Fruit fly (Drosophila melanogaster) whole organism, embryonic: ENCODE measurements around the gene CG12995.

Experiments used
- BEAF-32 ChIP-seq: fragments of 200-800 bp; sonication (Bioruptor generic); optimal IDR thresholded peaks from 3 replicates; lab custom pipeline; 2017; ENCODE audit warnings: missing biosample characterization, missing genetic modification characterization, mild to moderate bottlenecking, moderate library complexity, missing genetic modification reagents
- BtbVII ChIP-seq: fragments of 200-800 bp; sonication (Bioruptor generic); optimal IDR thresholded peaks from 3 replicates; lab custom pipeline; 2017; ENCODE audit warnings: missing biosample characterization, mild to moderate bottlenecking, missing genetic modification characterization
- CG10147 ChIP-seq: fragments of 200-800 bp; sonication (Bioruptor generic); optimal IDR thresholded peaks from 2 replicates; lab custom pipeline; 2019; ENCODE audit warnings: missing biosample characterization, mild to moderate bottlenecking, missing genetic modification characterization, moderate library complexity
- CG11085 ChIP-seq: fragments of 200-800 bp; sonication (Bioruptor generic); IDR thresholded peaks from 2 replicates; pipeline ENCODE4 v1.3.6; 2022; ENCODE audit warnings: missing biosample characterization, missing genetic modification characterization
- CG11695 ChIP-seq: fragments of 200-800 bp; sonication (Bioruptor generic); IDR thresholded peaks from 3 replicates; pipeline ENCODE4 v1.3.6; 2022; ENCODE audit warnings: missing biosample characterization, missing genetic modification characterization
- CG14860 ChIP-seq: fragments of 200-800 bp; sonication (Bioruptor generic); IDR thresholded peaks from 3 replicates; pipeline ENCODE4 v1.3.6; 2022; ENCODE audit warnings: missing biosample characterization, missing genetic modification characterization; ENCODE audit not compliant: partially characterized antibody
- CG1647 ChIP-seq: fragments of 200-800 bp; sonication (Bioruptor generic); optimal IDR thresholded peaks from 3 replicates; lab custom pipeline; 2016; ENCODE audit warnings: missing biosample characterization, missing genetic modification characterization
- CG16813 ChIP-seq: fragments of 200-800 bp; sonication (Bioruptor generic); IDR thresholded peaks from 3 replicates; pipeline ENCODE4 v1.3.6; 2022; ENCODE audit warnings: missing biosample characterization, missing genetic modification characterization; ENCODE audit not compliant: partially characterized antibody
- CG17359 ChIP-seq: fragments of 200-800 bp; sonication (Bioruptor generic); optimal IDR thresholded peaks from 3 replicates; lab custom pipeline; 2018; ENCODE audit warnings: missing biosample characterization, mild to moderate bottlenecking, missing genetic modification characterization, moderate library complexity
- CG17612 ChIP-seq: fragments of 200-800 bp; sonication (Bioruptor generic); IDR thresholded peaks from 2 replicates; pipeline ENCODE4 v1.3.6; 2022; ENCODE audit warnings: missing biosample characterization, missing genetic modification characterization
- CG18599 ChIP-seq: fragments of 200-800 bp; sonication (Bioruptor generic); optimal IDR thresholded peaks from 3 replicates; lab custom pipeline; 2017; ENCODE audit warnings: missing biosample characterization, missing genetic modification characterization, mild to moderate bottlenecking, moderate library complexity, missing genetic modification reagents
- CG2202 ChIP-seq: fragments of 200-800 bp; sonication (Bioruptor generic); optimal IDR thresholded peaks from 2 replicates; lab custom pipeline; 2018; ENCODE audit warnings: missing biosample characterization, mild to moderate bottlenecking, missing genetic modification characterization
- CG3163 ChIP-seq: fragments of 200-800 bp; sonication (Bioruptor generic); optimal IDR thresholded peaks from 3 replicates; lab custom pipeline; 2016; ENCODE audit warnings: missing biosample characterization, missing genetic modification characterization
- CG33557 ChIP-seq: fragments of 200-800 bp; sonication (Bioruptor generic); optimal IDR thresholded peaks from 2 replicates; lab custom pipeline; 2019; ENCODE audit warnings: missing biosample characterization, mild to moderate bottlenecking, missing genetic modification characterization, moderate library complexity
- CG3838 ChIP-seq: fragments of 200-800 bp; sonication (Bioruptor generic); optimal IDR thresholded peaks from 3 replicates; lab custom pipeline; 2016; ENCODE audit warnings: missing biosample characterization, missing genetic modification characterization
- CG3847 ChIP-seq: fragments of 200-800 bp; sonication (Bioruptor generic); IDR thresholded peaks from 2 replicates; pipeline ENCODE4 v1.3.6; 2022; ENCODE audit warnings: missing biosample characterization, missing genetic modification characterization
- CG6175 ChIP-seq: fragments of 200-800 bp; sonication (Bioruptor generic); IDR thresholded peaks from 3 replicates; pipeline ENCODE4 v1.3.6; 2022; ENCODE audit warnings: missing biosample characterization, missing genetic modification characterization
- CG7928 ChIP-seq: fragments of 200-800 bp; sonication (Bioruptor generic); optimal IDR thresholded peaks from 2 replicates; lab custom pipeline; 2017; ENCODE audit warnings: missing biosample characterization, mild to moderate bottlenecking, missing genetic modification characterization
- CG8478 ChIP-seq: fragments of >200 bp; optimal IDR thresholded peaks from 2 replicates; lab custom pipeline; 2018
- CG8924 ChIP-seq: fragments of 200-800 bp; optimal IDR thresholded peaks from 3 replicates; lab custom pipeline; 2019; ENCODE audit warnings: missing biosample characterization, mild to moderate bottlenecking, missing genetic modification characterization, moderate library complexity
- CG9932 ChIP-seq: fragments of 200-800 bp; sonication (Bioruptor generic); IDR thresholded peaks from 2 replicates; pipeline ENCODE4 v1.3.6; 2022; ENCODE audit warnings: missing biosample characterization, missing genetic modification characterization
- Dek ChIP-seq: fragments of 200-800 bp; sonication (Bioruptor generic); optimal IDR thresholded peaks from 3 replicates; lab custom pipeline; 2019; ENCODE audit warnings: missing biosample characterization, mild to moderate bottlenecking, missing genetic modification characterization, moderate library complexity
- Dp ChIP-seq: fragments of 200-800 bp; sonication (Bioruptor generic); optimal IDR thresholded peaks from 2 replicates; lab custom pipeline; 2018; ENCODE audit warnings: missing biosample characterization, mild to moderate bottlenecking, missing genetic modification characterization, moderate library complexity
- GATAe ChIP-seq: fragments of 200-800 bp; sonication (Bioruptor generic); conservative IDR thresholded peaks from 2 replicates; pipeline ENCODE4 v1.3.6; 2022; ENCODE audit warnings: missing biosample characterization, missing genetic modification characterization
- HLH54F ChIP-seq: fragments of 200-800 bp; sonication (Bioruptor generic); optimal IDR thresholded peaks from 3 replicates; lab custom pipeline; 2016; ENCODE audit warnings: missing biosample characterization, missing genetic modification characterization
- Hey ChIP-seq: fragments of 200-800 bp; sonication (Bioruptor generic); optimal IDR thresholded peaks from 3 replicates; lab custom pipeline; 2018; ENCODE audit warnings: missing biosample characterization, mild to moderate bottlenecking, missing genetic modification characterization
- Lpt ChIP-seq: fragments of >200 bp; optimal IDR thresholded peaks from 2 replicates; lab custom pipeline; 2018; ENCODE audit warnings: missing biosample characterization, missing genetic modification characterization
- MTF-1 ChIP-seq: fragments of 200-800 bp; sonication (Bioruptor generic); optimal IDR thresholded peaks from 2 replicates; lab custom pipeline; 2018; ENCODE audit warnings: missing biosample characterization, mild to moderate bottlenecking, missing genetic modification characterization, borderline replicate concordance
- Mrtf ChIP-seq: fragments of 200-800 bp; sonication (Bioruptor generic); IDR thresholded peaks from 3 replicates; pipeline ENCODE4 v1.3.6; 2022; ENCODE audit warnings: missing biosample characterization, missing genetic modification characterization
- Pdp1 ChIP-seq, 2 experiments: fragments of 200-800 bp; sonication (Bioruptor generic); optimal IDR thresholded peaks; 3 replicates each; lab custom pipeline; 2016; ENCODE audit warnings: missing biosample characterization in 2 of 2, missing genetic modification characterization in 2 of 2, mild to moderate bottlenecking in 1 of 2, moderate library complexity in 1 of 2
- Side ChIP-seq: fragments of 200-800 bp; sonication (Bioruptor generic); optimal IDR thresholded peaks from 2 replicates; lab custom pipeline; 2016; ENCODE audit warnings: missing biosample characterization, missing genetic modification characterization
- Stat92E ChIP-seq, 3 experiments: fragments of >200 bp in 2 of 3; fragments of 200-800 bp in 1 of 3; sonication (Bioruptor generic) in 1 of 3; optimal IDR thresholded peaks; 2 replicates each; lab custom pipeline; 2017 to 2019; ENCODE audit warnings: missing biosample characterization in 3 of 3, missing genetic modification characterization in 3 of 3, mild to moderate bottlenecking in 1 of 3, moderate library complexity in 1 of 3
- YL-1 ChIP-seq: fragments of 200-800 bp; sonication (Bioruptor generic); optimal IDR thresholded peaks from 3 replicates; lab custom pipeline; 2017; ENCODE audit warnings: missing biosample characterization, mild to moderate bottlenecking, missing genetic modification characterization
- ab ChIP-seq: fragments of 200-800 bp; sonication (Bioruptor generic); optimal IDR thresholded peaks from 2 replicates; lab custom pipeline; 2016; ENCODE audit warnings: missing biosample characterization, missing genetic modification characterization
- amos ChIP-seq: fragments of 200-800 bp; sonication (Bioruptor generic); IDR thresholded peaks from 2 replicates; pipeline ENCODE4 v1.3.6; 2022; ENCODE audit warnings: missing biosample characterization, missing genetic modification characterization; ENCODE audit not compliant: partially characterized antibody
- ase ChIP-seq: fragments of 200-800 bp; sonication (Bioruptor generic); IDR thresholded peaks from 3 replicates; pipeline ENCODE4 v1.3.6; 2022; ENCODE audit warnings: missing biosample characterization, missing genetic modification characterization
- az2 ChIP-seq: fragments of 200-800 bp; sonication (Bioruptor generic); optimal IDR thresholded peaks from 3 replicates; lab custom pipeline; 2016; ENCODE audit warnings: missing biosample characterization, missing genetic modification characterization
- dimm ChIP-seq: fragments of 200-800 bp; sonication (Bioruptor generic); IDR thresholded peaks from 2 replicates; pipeline ENCODE4 v1.3.6; 2022; ENCODE audit warnings: missing biosample characterization, missing genetic modification characterization
- disco-r ChIP-seq: fragments of 200-800 bp; sonication (Bioruptor generic); optimal IDR thresholded peaks from 2 replicates; lab custom pipeline; 2016; ENCODE audit warnings: missing biosample characterization, missing genetic modification characterization
- en ChIP-seq: fragments of 200-800 bp; sonication (Bioruptor generic); optimal IDR thresholded peaks from 2 replicates; lab custom pipeline; 2016; ENCODE audit warnings: missing biosample characterization, missing genetic modification characterization
- eve ChIP-seq, 2 experiments: fragments of >200 bp; optimal IDR thresholded peaks; 2 replicates each; lab custom pipeline; 2017; ENCODE audit warnings: missing biosample characterization in 2 of 2, missing genetic modification characterization in 2 of 2
- fd102C ChIP-seq: fragments of 200-800 bp; sonication (Bioruptor generic); optimal IDR thresholded peaks from 2 replicates; lab custom pipeline; 2018; ENCODE audit warnings: missing biosample characterization, mild to moderate bottlenecking, missing genetic modification characterization, moderate library complexity
- fd96Cb ChIP-seq: fragments of 200-800 bp; sonication (Bioruptor generic); optimal IDR thresholded peaks from 2 replicates; lab custom pipeline; 2018; ENCODE audit warnings: missing biosample characterization, mild to moderate bottlenecking, missing genetic modification characterization, moderate library complexity
- grn ChIP-seq: fragments of 200-800 bp; sonication (Bioruptor generic); optimal IDR thresholded peaks from 3 replicates; lab custom pipeline; 2017; ENCODE audit warnings: missing biosample characterization, missing genetic modification characterization
- h ChIP-seq: fragments of >200 bp; optimal IDR thresholded peaks from 2 replicates; lab custom pipeline; 2017
- ham ChIP-seq: fragments of 200-800 bp; sonication (Bioruptor generic); IDR thresholded peaks from 2 replicates; pipeline ENCODE4 v1.3.6; 2022; ENCODE audit warnings: missing biosample characterization, missing genetic modification characterization
- hb ChIP-seq: fragments of 200-800 bp; sonication (Bioruptor generic); IDR thresholded peaks from 3 replicates; pipeline ENCODE4 v1.3.6; 2022; ENCODE audit warnings: missing biosample characterization, missing genetic modification characterization; ENCODE audit not compliant: partially characterized antibody
- jigr1 ChIP-seq: fragments of 200-800 bp; sonication (Bioruptor generic); IDR thresholded peaks from 3 replicates; pipeline ENCODE4 v1.3.6; 2022; ENCODE audit warnings: missing biosample characterization, missing genetic modification characterization
- kni ChIP-seq: fragments of 200-800 bp; sonication (Bioruptor generic); optimal IDR thresholded peaks from 3 replicates; lab custom pipeline; 2017; ENCODE audit warnings: mild to moderate bottlenecking, missing biosample characterization, missing genetic modification reagents, missing genetic modification characterization
- ssp ChIP-seq: fragments of 200-800 bp; sonication (Bioruptor generic); IDR thresholded peaks from 2 replicates; pipeline ENCODE4 v1.3.6; 2022; ENCODE audit warnings: missing biosample characterization, missing genetic modification characterization
- tna ChIP-seq: fragments of 200-800 bp; sonication (Bioruptor generic); IDR thresholded peaks from 2 replicates; pipeline ENCODE4 v1.3.6; 2022; ENCODE audit warnings: missing biosample characterization, missing genetic modification characterization; ENCODE audit not compliant: partially characterized antibody

Gene CG12995

dm6 chrX:17170484-17170944, 39.3 kb downstream of the CG12995 start (continued):
- TF ChIP-seq eve (GFP tag; optimal IDR thresholded peaks at IDR 0.05; lab: Kevin White, UChicago) (no peak), YL-1 (GFP tag; lab: Kevin White, UChicago) (no peak), CG8478 (lab: Kevin White, UChicago) (no peak), CG16813 (GFP tag; lab: Robert Waterston, UW) (no peak), ssp (GFP tag; lab: Robert Waterston, UW) (0 out of 2 replicates have a peak, but pooled peaks have one; percentile 14), BtbVII (GFP tag; lab: Kevin White, UChicago) (peak; percentile 29), CG6175 (GFP tag; lab: Robert Waterston, UW) (no peak), CG1647 (no peak), CG17612 (GFP tag; lab: Robert Waterston, UW) (no peak), jigr1 (no peak), MTF-1 (GFP tag; lab: Kevin White, UChicago) (peak; percentile 8), fd96Cb (tag; lab: Kevin White, UChicago) (no peak), Dek (tag; lab: Kevin White, UChicago) (peak; percentile 47), GATAe (GFP tag; lab: Robert Waterston, UW) (no peak), ham (GFP tag; lab: Robert Waterston, UW) (no peak), ase (GFP tag; lab: Robert Waterston, UW) (no peak), Lpt (GFP tag; lab: Kevin White, UChicago) (no peak), Pdp1 (GFP tag; optimal IDR thresholded peaks at IDR 0.05; lab: Kevin White, UChicago) (no peak), amos (GFP tag; lab: Robert Waterston, UW) (no peak), en (GFP tag; lab: Kevin White, UChicago) (no peak), HLH54F (GFP tag; lab: Kevin White, UChicago) (no peak), CG11695 (GFP tag; lab: Robert Waterston, UW) (peak; percentile 69; the same call in 2 of the 3 replicates), h (lab: Kevin White, UChicago) (no peak), CG3163 (no peak), CG17359 (tag; lab: Kevin White, UChicago) (peak; percentile 23), ab (GFP tag; lab: Kevin White, UChicago) (no peak), hb (GFP tag; lab: Robert Waterston, UW) (no peak), tna (GFP tag; lab: Robert Waterston, UW) (no peak), CG2202 (tag; lab: Kevin White, UChicago) (no peak), dimm (GFP tag; lab: Robert Waterston, UW) (no peak), Mrtf (GFP tag; lab: Robert Waterston, UW) (no peak), CG9932 (GFP tag; lab: Robert Waterston, UW) (peak; percentile 79), Side (GFP tag; lab: Kevin White, UChicago) (no peak), CG14860 (GFP tag; lab: Robert Waterston, UW) (no peak), CG10147 (GFP tag; lab: Kevin White, UChicago) (peak; percentile 24), CG33557 (GFP tag; lab: Kevin White, UChicago) (no peak), BEAF-32 (GFP tag; lab: Kevin White, UChicago) (no peak), Hey (tag; lab: Kevin White, UChicago) (no peak), CG18599 (peak; percentile 73), grn (GFP tag; lab: Kevin White, UChicago) (no peak), az2 (no peak), disco-r (GFP tag; lab: Kevin White, UChicago) (no peak), fd102C (GFP tag; lab: Kevin White, UChicago) (no peak), CG11085 (GFP tag; lab: Robert Waterston, UW) (0 out of 2 replicates have a peak, but pooled peaks have one; percentile 11), CG7928 (no peak), Dp (no peak), CG3838 (GFP tag; lab: Kevin White, UChicago) (no peak), kni (no peak), CG8924 (peak; percentile 53), CG3847 (GFP tag; lab: Robert Waterston, UW) (peak; percentile 49), Stat92E (GFP tag; optimal IDR thresholded peaks at IDR 0.05; lab: Kevin White, UChicago) (no peak)
